Fruit fly (Drosophila melanogaster) whole organism: ENCODE measurements around the gene CG7519.

ENCODE experiments used
- CG8478 ChIP-seq: fragments of >200 bp; optimal IDR thresholded peaks from 2 replicates; lab custom pipeline; 2018; ENCODE audit warnings: inconsistent platforms
- Dll ChIP-seq: fragments of >200 bp; optimal IDR thresholded peaks from 2 replicates; lab custom pipeline; 2017
- EcR ChIP-seq, 2 experiments: fragments of >200 bp; optimal IDR thresholded peaks; 2 replicates each; lab custom pipeline; 2017; ENCODE audit warnings: missing biosample characterization in 2 of 2, missing genetic modification characterization in 2 of 2, missing genetic modification reagents in 2 of 2
- pan ChIP-seq: fragments of >200 bp; optimal IDR thresholded peaks from 2 replicates; lab custom pipeline; 2017
- usp ChIP-seq: fragments of >200 bp; optimal IDR thresholded peaks from 2 replicates; lab custom pipeline; 2017; ENCODE audit warnings: missing biosample characterization, missing genetic modification characterization, mixed read lengths

DNA sequence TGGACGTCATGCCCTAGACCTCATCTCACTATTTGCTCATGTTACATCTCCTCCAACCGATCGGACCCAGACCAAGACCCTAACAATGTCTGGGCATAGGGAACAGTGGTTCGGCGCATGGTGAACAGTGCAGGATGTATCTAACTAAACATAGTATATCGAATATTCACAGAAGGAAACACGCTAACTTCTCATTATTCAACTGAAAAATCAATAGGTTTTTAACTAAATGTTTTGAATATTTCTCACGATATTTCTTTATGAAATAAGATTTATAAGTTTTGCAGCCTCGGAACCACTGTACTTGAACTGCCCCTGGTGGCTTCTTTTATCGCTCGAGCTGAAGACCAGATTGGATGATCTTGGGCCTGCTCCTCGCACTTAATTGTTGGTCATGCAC, 39.3 kb upstream of the CG7519 start:
- no peak for TF ChIP-seq EcR (GFP tag; optimal IDR thresholded peaks at IDR 0.05; lab: Kevin White, UChicago)
- no peak for TF ChIP-seq pan
- TF ChIP-seq CG8478 (lab: Kevin White, UChicago): no peak
- no peak for TF ChIP-seq usp (GFP tag; lab: Kevin White, UChicago)
- TF ChIP-seq Dll (lab: Kevin White, UChicago): no peak
